Fruit fly (Drosophila melanogaster): Measurements from ENCODE around the gene CG8478.
A peak's percentile ranks its signal among the peaks of the same experiment; 100 is the strongest.

Gene CG8478

DNA sequence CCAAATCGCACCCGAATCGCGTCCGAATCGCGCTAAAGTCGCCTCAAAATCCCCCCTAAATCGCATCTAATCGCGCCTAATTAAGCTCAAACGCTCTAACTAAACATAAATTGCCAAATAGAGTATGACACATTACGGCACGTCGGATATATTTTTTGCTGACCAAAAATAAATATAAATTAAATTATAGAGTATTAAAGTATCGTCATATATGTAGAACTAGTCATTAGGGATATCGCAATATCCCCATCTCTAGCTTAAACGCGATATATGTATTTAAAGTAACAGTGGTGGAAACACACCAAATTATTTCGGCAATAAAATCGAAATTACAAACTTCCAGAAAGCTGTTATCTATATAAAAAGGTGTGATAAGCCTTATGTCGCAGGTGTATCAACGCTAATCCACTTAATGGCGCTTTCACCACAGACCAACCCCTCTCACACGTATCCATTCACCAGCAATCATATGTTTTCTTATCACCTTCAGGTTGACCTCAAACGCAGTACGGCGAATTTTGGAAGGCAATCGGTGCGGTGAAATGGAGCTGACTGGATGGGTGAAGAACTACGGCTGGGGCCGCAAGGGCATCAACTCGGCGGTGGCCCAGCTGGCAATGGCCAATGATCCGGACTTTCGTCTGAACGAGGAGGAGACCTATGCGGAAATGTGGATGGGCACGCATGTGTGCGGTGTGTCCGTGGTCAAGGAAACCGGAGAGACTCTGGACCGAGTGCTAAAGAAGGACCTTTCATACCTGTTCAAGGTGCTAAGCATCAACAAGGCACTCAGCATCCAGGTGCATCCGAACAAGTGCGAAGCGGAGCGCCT, 3.9 kb upstream of the CG8478 start, which contains the start of gene Mpi (continued):
- peak; percentile 63 for TF ChIP-seq CG4617 (GFP tag; optimal IDR thresholded peaks at IDR 0.05; ENCODE audit: borderline replicate concordance)
- peak; percentile 43; the same call in 1 of the 3 replicates for TF ChIP-seq zfh1 (GFP tag; IDR thresholded peaks at IDR 0.05)
- TF ChIP-seq sens (GFP tag) = peak; percentile 81
- TF ChIP-seq CG17328 (GFP tag; IDR thresholded peaks at IDR 0.05) = 0 out of 2 replicates have a peak, but pooled peaks have one; percentile 12
- TF ChIP-seq CG10267 (tag; optimal IDR thresholded peaks at IDR 0.05) = peak; percentile 48
- TF ChIP-seq CG13624 (GFP tag; optimal IDR thresholded peaks at IDR 0.05) = peak; percentile 28
- peak; percentile 100 for TF ChIP-seq D19A (tag; optimal IDR thresholded peaks at IDR 0.05)
- TF ChIP-seq CG34224 (GFP tag; IDR thresholded peaks at IDR 0.05; ENCODE audit: partially characterized antibody) = peak; percentile 42; the same call in 1 of the 3 replicates
- TF ChIP-seq pnt (GFP tag; optimal IDR thresholded peaks at IDR 0.05) = no peak
- TF ChIP-seq Hand (GFP tag; optimal IDR thresholded peaks at IDR 0.05) = peak; percentile 21
- TF ChIP-seq vvl (GFP tag; IDR thresholded peaks at IDR 0.05) = peak; percentile 53
- peak; percentile 25 for TF ChIP-seq CG10543 (GFP tag; optimal IDR thresholded peaks at IDR 0.05)
- peak; percentile 29 for TF ChIP-seq CG12942 (GFP tag; optimal IDR thresholded peaks at IDR 0.05)
- peak; percentile 7 for TF ChIP-seq ind (GFP tag; optimal IDR thresholded peaks at IDR 0.05)
- TF ChIP-seq lmd (GFP tag; IDR thresholded peaks at IDR 0.05) = peak; percentile 17; the same call in 1 of the 2 replicates
- no peak for TF ChIP-seq CG16779 (GFP tag; IDR thresholded peaks at IDR 0.05)
- peak; percentile 43 for TF ChIP-seq CG15514 (GFP tag; optimal IDR thresholded peaks at IDR 0.05)
- TF ChIP-seq crp (GFP tag; optimal IDR thresholded peaks at IDR 0.05) = peak in 1 of 2 experiments; percentile 79
- TF ChIP-seq CG31365 (tag; optimal IDR thresholded peaks at IDR 0.05) = no peak
- TF ChIP-seq Atf6 (GFP tag; IDR thresholded peaks at IDR 0.05) = peak; percentile 29
- peak; percentile 22 for TF ChIP-seq CG7987 (GFP tag; optimal IDR thresholded peaks at IDR 0.05)
- no peak for TF ChIP-seq CG11560 (tag; IDR thresholded peaks at IDR 0.05)
- TF ChIP-seq lilli (GFP tag; optimal IDR thresholded peaks at IDR 0.05) = peak; percentile 37
- peak; percentile 25 for TF ChIP-seq CrebB (tag; optimal IDR thresholded peaks at IDR 0.05)
- peak; percentile 67 for TF ChIP-seq Dll (GFP tag; IDR thresholded peaks at IDR 0.05; ENCODE audit: partially characterized antibody)
- TF ChIP-seq z (GFP tag; IDR thresholded peaks at IDR 0.05) = no peak
- no peak for TF ChIP-seq CG2199 (GFP tag; IDR thresholded peaks at IDR 0.05)
- TF ChIP-seq bigmax (GFP tag; optimal IDR thresholded peaks at IDR 0.05) = peak; percentile 20
- no peak for TF ChIP-seq sens-2 (GFP tag; IDR thresholded peaks at IDR 0.05)
- peak; percentile 37 for TF ChIP-seq HmgZ (tag; optimal IDR thresholded peaks at IDR 0.05)
- no peak for TF ChIP-seq tup (GFP tag; optimal IDR thresholded peaks at IDR 0.05)
- peak; percentile 17; the same call in 1 of the 3 replicates for TF ChIP-seq dysf (GFP tag; IDR thresholded peaks at IDR 0.05)
- peak; percentile 52; the same call in 1 of the 3 replicates for TF ChIP-seq CG16813 (GFP tag; IDR thresholded peaks at IDR 0.05; ENCODE audit: partially characterized antibody)
- TF ChIP-seq CG15696 (tag; optimal IDR thresholded peaks at IDR 0.05) = peak; percentile 34
- TF ChIP-seq CG1647 (GFP tag; optimal IDR thresholded peaks at IDR 0.05) = no peak
- peak; percentile 6 for TF ChIP-seq CG9797 (GFP tag; optimal IDR thresholded peaks at IDR 0.05)
- TF ChIP-seq CG14860 (GFP tag; IDR thresholded peaks at IDR 0.05; ENCODE audit: partially characterized antibody) = no peak
- TF ChIP-seq CG15601 (tag; optimal IDR thresholded peaks at IDR 0.05) = no peak
- peak; percentile 21 for TF ChIP-seq Chrac-16 (GFP tag; optimal IDR thresholded peaks at IDR 0.05)
- peak in 1 of 3 experiments; percentile 44 for TF ChIP-seq lola (GFP tag; optimal IDR thresholded peaks at IDR 0.05)
- TF ChIP-seq CG17568 (GFP tag; optimal IDR thresholded peaks at IDR 0.05) = no peak
- no peak for TF ChIP-seq grn (GFP tag; optimal IDR thresholded peaks at IDR 0.05)
- TF ChIP-seq Xrp1 (GFP tag; IDR thresholded peaks at IDR 0.05) = peak; percentile 49; the same call in 1 of the 2 replicates
- peak; percentile 62 for TF ChIP-seq Dref (GFP tag; IDR thresholded peaks at IDR 0.05)
- no peak for TF ChIP-seq Jarid2 (GFP tag; optimal IDR thresholded peaks at IDR 0.05)
- TF ChIP-seq CG11247 (GFP tag; IDR thresholded peaks at IDR 0.05) = 0 out of 2 replicates have a peak, but pooled peaks have one; percentile 17
- peak; percentile 69 for TF ChIP-seq CG13287 (GFP tag; IDR thresholded peaks at IDR 0.05; ENCODE audit: partially characterized antibody)

All from whole organism, embryonic.